Worm (Caenorhabditis elegans): ENCODE data around the gene F49F1.2.

- TF ChIP-seq ref-1 (GFP tag; conservative IDR thresholded peaks at IDR 0.05) (no peak), ztf-29 (GFP tag; IDR thresholded peaks at IDR 0.05) (no peak)
These were observed 20.0 kb downstream of the F49F1.2 start, which contains the start of gene F49F1.17 for ce11 chrIV:4135744-4136143.

Data from whole organism, midembryonic.